Worm (Caenorhabditis elegans): ENCODE measurements around the gene ZK829.1.

ZK829.1 gene

DNA sequence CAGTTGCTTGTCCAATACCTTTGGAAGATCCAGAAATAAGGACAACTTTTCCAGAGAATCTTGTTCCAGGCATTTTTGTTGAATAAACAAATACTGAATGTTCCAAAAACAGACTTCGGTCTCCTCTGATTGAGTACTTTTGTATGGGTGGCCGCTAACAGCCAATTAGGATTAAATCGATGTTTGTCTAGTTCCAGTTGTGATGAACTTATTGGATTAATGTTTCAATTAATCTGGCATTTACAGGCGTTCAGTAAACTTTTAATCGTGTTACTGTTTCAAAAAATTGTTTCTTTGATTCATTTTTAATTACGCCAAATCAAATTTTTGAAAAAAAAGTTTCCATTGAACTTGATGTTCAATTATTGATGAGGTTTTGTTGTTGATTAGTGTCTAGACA is at the start of gene ZK829.1:
Gene ZK829.1, minus strand, starts transcription at position 101 of the 400 bp plus-strand sequence.
- TF ChIP-seq W03F9.2 (tag; optimal IDR thresholded peaks at IDR 0.05) (no peak), dao-5 (tag; optimal IDR thresholded peaks at IDR 0.05) (no peak), him-1 (tag; optimal IDR thresholded peaks at IDR 0.05) (no peak)

DNA sequence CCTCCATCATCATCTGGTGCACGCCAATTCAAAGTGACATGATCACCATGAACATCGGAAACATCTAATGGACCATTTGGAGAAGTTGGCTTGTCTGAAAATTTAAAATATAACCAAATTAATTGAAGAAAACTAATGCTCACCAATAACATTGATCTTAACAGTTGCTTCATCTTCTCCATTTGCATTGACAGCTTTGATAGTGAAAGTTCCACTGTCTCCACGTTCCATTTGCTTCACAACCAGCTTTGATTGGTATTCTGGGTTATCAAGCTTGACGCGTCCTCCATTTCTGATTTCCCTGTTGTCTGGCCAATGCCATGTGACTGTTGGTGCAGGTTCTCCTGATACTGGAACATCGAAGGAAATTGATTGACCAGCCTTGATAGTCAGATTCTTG is 44.2 kb upstream of the ZK829.1 start:
- TF ChIP-seq W03F9.2 (tag; optimal IDR thresholded peaks at IDR 0.05) (no peak), him-1 (tag; optimal IDR thresholded peaks at IDR 0.05) (no peak), dao-5 (tag; optimal IDR thresholded peaks at IDR 0.05) (no peak)

DNA sequence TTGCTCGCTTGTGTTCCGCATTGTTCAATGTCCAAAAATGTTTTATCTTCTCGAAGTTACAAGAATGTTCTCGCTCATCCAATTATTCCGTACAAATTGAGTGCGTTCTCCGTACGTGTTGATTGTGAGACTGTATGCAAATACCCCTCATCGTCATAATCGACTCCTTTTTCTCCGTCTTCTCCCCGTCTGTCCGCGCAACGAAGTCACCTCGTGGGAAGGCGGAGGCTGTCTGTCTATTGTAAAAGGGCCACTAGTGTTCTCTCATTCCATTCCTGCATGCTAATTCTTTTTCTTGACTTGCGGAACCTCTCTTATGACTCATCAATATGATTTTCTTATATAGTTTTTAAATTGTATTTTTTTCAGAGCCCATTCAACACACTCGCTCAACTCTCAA is 28.0 kb upstream of the ZK829.1 start, which contains the start of gene ZK829.9:
Gene ZK829.9, plus strand, starts transcription at position 364 of the 400 bp plus-strand sequence.
- TF ChIP-seq dao-5 (tag; optimal IDR thresholded peaks at IDR 0.05) (no peak), him-1 (tag; optimal IDR thresholded peaks at IDR 0.05) (no peak)

DNA sequence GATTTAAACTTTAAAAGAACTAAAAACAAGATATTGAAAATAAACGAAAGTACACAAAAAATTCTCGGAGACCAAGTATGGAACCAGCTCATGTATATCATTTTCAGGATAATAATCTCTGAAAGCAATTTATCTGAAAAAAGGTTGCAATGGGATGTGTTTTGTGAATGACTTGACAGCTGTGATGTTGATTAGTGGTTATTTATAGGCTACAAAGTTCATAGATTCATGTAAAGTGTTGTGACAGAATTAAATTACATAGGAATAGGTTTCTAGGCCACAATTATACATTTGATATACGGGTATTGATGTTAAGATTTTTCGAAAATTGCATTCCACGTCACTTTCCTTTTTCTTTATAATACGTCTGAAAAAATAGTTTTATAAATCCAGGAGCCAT is 23.1 kb upstream of the ZK829.1 start, which contains the start of gene srj-1:
Gene srj-1, minus strand, starts transcription at position 101 of the 400 bp plus-strand sequence.
- TF ChIP-seq W03F9.2 (tag; optimal IDR thresholded peaks at IDR 0.05) (no peak), dao-5 (tag; optimal IDR thresholded peaks at IDR 0.05) (no peak), him-1 (tag; optimal IDR thresholded peaks at IDR 0.05) (no peak)

DNA sequence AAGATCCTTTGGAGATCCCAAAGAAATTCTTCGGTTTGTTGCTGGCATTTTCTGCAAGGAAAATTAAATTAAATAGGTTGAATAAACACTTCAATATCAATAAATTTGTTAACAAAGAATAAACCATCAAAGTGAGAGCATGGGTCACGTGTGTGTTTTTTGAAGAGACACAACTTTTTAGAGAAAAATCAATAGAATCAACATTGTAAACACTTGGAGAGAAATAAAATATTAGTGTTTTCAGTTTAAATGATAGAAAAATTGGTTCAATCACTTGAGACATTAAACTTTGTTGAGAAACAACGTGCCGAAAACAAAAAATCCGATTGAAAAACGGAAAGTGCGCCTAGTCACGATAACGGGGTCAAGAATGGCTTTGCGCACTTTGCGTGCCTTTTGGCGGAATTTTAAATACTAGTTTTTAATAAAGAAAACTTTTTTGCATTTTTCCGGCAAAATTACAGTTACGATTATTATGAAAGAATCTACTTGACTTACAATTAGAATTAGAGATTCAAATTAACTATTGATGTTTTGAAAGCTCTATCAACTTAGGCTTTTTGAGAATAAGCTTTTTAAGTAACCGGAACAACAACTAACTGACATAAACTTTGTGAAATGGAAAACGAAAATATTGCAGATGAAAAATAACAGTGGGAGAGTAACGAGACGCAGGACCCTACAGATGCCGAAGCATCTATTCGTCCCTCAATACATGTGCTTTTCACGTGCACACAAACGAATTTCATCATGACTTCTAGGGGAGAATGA is 19.5 kb upstream of the ZK829.1 start, which contains the start of gene ZK829.7:
Gene ZK829.7, minus strand, starts transcription at position 51 of the 771 bp plus-strand sequence.
- TF ChIP-seq W03F9.2 (tag; optimal IDR thresholded peaks at IDR 0.05), result peak; percentile 41
- TF ChIP-seq him-1 (tag; optimal IDR thresholded peaks at IDR 0.05), result no peak

DNA sequence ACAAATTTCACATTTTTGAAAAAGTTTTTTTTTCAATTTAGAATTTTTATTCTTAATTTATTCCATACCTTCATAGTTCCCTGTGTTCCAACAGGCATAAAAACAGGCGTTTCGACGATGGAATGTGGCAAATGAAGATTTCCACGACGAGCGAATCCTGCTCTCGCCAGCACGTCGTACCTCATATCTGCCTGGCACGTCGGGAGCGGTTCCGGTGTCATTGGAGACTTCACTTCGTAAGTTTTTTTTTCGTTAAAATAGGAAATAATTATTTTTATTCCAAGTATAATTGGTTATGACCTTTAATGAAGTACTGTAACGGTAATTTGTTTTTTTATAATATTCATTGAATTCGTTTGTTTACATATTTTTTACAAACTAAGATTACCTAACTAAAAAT is 17.4 kb upstream of the ZK829.1 start, which contains the start of gene tgt-1:
Gene tgt-1, minus strand, starts transcription at position 232 of the 400 bp plus-strand sequence.
- no peak for TF ChIP-seq him-1 (tag; optimal IDR thresholded peaks at IDR 0.05)
- TF ChIP-seq dao-5 (tag; optimal IDR thresholded peaks at IDR 0.05), result no peak
- no peak for TF ChIP-seq W03F9.2 (tag; optimal IDR thresholded peaks at IDR 0.05)

DNA sequence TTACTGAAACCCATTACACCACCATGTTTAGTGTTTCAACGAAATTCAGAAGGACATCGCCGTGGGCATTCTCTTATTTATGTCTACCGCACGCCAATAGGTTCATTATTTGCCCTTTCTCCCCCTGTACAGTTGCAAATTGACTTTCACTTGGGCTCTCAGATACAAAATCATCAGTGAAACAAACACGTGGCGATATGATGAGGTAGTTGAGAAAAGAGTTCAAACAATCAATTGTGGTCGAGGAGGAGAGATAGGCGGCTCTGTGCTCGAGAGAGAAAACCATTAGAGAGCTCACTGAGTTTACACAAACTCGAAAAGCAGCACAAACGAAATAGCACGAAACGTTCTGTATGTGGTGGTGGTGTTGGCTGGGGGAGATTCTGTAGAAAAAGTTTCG is 14.9 kb upstream of the ZK829.1 start:
- TF ChIP-seq W03F9.2 (tag; optimal IDR thresholded peaks at IDR 0.05) (no peak), dao-5 (tag; optimal IDR thresholded peaks at IDR 0.05) (no peak), him-1 (tag; optimal IDR thresholded peaks at IDR 0.05) (no peak)

DNA sequence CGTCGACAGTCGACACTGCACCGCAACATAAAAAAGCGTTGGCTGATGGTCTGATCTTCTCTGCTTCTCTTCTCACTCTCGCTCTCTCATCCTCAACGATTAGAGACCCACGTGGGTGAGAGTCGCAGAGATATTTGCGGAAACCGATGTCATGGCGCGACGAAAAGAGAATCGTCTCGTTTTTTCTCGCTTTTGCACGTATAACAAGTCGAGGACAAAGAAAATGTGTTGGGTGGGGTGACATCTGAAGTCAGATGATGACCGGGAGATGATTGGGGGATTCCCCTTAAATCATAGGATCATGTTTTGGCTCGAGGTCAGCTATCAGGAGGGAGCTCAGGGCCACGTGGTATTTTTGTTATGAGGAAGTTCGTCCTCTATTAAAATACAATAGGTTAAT is 14.2 kb upstream of the ZK829.1 start:
- TF ChIP-seq dao-5 (tag; optimal IDR thresholded peaks at IDR 0.05) (no peak), him-1 (tag; optimal IDR thresholded peaks at IDR 0.05) (no peak), W03F9.2 (tag; optimal IDR thresholded peaks at IDR 0.05) (no peak)

DNA sequence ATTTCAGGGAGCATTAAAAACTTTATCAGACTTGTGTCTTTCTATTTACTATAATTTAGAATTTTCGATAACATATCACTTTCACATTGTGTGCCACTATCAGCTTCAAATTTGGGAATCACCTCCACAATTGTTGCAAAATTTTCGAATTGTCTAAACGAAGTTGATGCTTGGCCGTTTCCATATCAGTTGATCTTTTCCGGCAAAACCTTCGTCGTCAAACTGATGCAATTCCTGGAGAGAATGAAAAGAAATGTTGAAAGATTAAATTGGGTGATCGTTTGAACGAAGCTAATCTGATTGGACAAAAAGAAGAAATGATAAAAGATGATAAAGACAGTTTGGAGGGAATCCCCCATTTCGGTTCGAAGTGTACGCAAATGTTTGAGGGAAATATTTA is 13.4 kb upstream of the ZK829.1 start:
- TF ChIP-seq dao-5 (tag; optimal IDR thresholded peaks at IDR 0.05) (no peak), W03F9.2 (tag; optimal IDR thresholded peaks at IDR 0.05) (no peak), him-1 (tag; optimal IDR thresholded peaks at IDR 0.05) (no peak)

DNA sequence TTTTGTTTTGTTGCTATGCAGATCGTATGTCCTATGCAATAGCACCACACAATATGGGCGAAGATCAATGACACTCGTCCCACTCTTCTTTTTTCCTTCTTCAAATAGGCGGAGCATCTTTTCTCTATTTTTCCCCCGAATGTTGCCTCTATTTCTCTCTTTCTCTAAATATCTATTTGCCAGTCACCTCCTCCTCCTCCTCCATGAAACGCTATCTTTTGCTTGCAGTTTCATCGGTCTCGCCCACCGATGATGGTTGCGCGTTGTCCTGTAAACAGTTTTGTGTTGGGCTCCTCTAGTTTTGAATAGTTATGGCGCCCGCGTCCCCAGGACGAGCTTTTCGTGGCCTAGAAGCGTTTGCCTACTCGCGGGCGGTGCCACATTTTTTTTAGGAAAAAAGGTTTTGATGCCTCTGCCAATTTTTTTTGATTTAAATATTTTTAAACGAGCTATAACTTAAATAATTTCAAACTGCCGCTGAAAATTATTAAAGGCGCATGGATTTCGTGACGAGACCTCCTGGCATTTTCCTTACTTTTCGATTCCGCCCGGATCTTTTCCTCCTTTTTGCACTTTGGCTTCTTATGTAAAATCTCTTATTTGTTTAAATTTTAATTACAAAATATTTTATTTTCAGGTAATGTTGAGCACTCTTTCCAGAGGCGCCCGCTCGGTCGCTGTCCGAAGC is 10.5 kb upstream of the ZK829.1 start, which contains the start of gene gdh-1:
Gene gdh-1, plus strand, starts transcription at position 638 of the 688 bp plus-strand sequence.
- TF ChIP-seq dao-5 (tag; optimal IDR thresholded peaks at IDR 0.05), result no peak
- no peak for TF ChIP-seq him-1 (tag; optimal IDR thresholded peaks at IDR 0.05)
- no peak for TF ChIP-seq W03F9.2 (tag; optimal IDR thresholded peaks at IDR 0.05)

DNA sequence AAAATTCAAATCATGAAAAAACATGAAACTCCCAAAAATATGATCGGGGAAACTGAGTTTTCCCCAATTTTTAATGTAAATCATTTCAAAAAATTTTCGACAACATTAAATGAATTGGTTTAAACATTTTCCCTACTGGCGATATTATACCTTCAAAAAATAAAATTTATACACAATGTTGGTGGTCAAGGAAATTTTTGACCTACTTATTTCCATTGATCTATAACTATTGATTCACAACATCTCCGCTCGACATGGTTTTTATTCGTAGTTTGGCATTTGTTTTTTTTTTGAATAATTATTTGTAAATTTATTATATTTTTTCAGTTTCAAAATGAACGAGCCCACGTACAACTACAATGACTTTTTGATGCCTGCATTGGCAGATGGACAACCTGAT is 8.1 kb upstream of the ZK829.1 start, which contains the start of gene tbx-36:
Gene tbx-36, plus strand, starts transcription at position 301 of the 400 bp plus-strand sequence.
- TF ChIP-seq dao-5 (tag; optimal IDR thresholded peaks at IDR 0.05) (no peak), W03F9.2 (tag; optimal IDR thresholded peaks at IDR 0.05) (no peak), him-1 (tag; optimal IDR thresholded peaks at IDR 0.05) (no peak)

DNA sequence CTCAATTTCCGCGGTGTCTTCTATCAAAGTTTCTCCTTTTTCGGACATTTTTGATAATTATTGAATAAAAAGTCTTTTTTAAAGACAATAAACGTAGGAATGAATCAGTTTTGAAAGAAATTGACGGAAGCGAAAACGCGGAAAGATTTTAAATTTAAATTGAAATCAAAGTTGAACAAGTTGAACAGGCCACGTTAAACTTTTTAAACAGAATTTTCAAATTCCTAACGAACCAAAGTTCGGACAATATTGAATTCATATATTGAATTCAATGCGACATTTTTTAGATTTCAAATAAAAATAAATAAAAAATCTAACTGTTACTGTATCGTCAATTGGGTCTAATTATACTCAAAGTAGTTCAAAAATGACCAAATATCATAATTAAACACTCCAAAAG is 7.5 kb upstream of the ZK829.1 start, which contains the start of gene hdl-1:
Gene hdl-1, minus strand, starts transcription at position 101 of the 400 bp plus-strand sequence.
- TF ChIP-seq W03F9.2 (tag; optimal IDR thresholded peaks at IDR 0.05), result no peak
- no peak for TF ChIP-seq dao-5 (tag; optimal IDR thresholded peaks at IDR 0.05)
- TF ChIP-seq him-1 (tag; optimal IDR thresholded peaks at IDR 0.05), result no peak

DNA sequence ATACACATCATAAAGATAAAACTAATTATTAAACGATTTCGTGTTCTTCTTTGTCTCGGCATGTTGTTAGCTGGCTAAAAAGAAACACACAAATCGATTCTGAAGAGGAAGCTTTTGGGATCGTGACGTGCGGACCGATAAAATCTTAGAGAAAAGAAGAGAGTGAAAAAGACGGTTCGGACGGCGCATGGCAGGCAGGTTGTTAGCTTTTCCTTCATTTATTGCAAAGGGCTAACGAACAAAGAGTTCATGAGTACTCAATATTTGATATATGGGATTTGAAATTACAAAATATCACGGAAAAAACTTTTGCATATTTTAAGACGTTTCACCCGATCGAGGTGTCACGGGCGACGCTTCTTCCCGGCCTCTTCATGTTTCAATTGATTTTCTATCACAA is 3.4 kb upstream of the ZK829.1 start, which contains the start of gene ZK829.3:
Gene ZK829.3, minus strand, starts transcription at position 101 of the 400 bp plus-strand sequence.
- no peak for TF ChIP-seq dao-5 (tag; optimal IDR thresholded peaks at IDR 0.05)

DNA sequence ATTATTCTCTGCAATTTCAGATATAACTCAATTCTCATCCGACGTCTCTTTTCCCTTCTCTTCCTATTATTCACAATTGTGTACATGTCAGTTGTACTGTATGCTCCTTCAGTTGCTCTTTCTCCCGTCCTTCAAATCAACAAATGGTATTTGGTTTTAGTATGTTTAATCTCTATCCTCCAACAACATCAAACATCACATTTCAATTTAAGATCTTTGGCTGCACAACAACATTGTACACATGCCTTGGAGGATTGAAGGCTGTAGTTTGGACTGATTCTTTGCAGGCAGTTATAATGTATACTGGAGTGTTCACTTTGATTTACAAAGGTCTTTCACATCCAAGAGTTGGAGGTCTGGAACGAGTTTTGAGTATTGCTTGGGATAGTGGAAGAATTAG is 3.7 kb downstream of the ZK829.1 start:
- TF ChIP-seq W03F9.2 (tag; optimal IDR thresholded peaks at IDR 0.05) (no peak), him-1 (tag; optimal IDR thresholded peaks at IDR 0.05) (no peak), dao-5 (tag; optimal IDR thresholded peaks at IDR 0.05) (no peak)

Measured in whole organism, L4/young adult.